Worm (Caenorhabditis elegans) whole organism, midembryonic: ENCODE results near the gene unc-43.

Experiments
- T22C8.4 ChIP-seq: fragments of 200-800 bp; sonication (Bioruptor generic); IDR thresholded peaks from 2 replicates; pipeline ENCODE4 v1.3.6; 2022; ENCODE audit warnings: missing genetic modification characterization, missing compliant biosample characterization
- flt-1 ChIP-seq: fragments of 200-800 bp; sonication (Bioruptor generic); IDR thresholded peaks from 2 replicates; pipeline ENCODE4 v1.3.6; 2022; ENCODE audit warnings: missing genetic modification characterization, missing compliant biosample characterization
- klf-2 ChIP-seq: fragments of 200-800 bp; sonication (Bioruptor generic); conservative IDR thresholded peaks from 2 replicates; pipeline ENCODE4 v1.3.6; 2022; ENCODE audit warnings: missing genetic modification reagents, missing genetic modification characterization, missing compliant biosample characterization
- med-1 ChIP-seq: sonication (generic microtip); optimal IDR thresholded peaks from 2 replicates; lab custom pipeline; 2017; ENCODE audit warnings: missing genetic modification characterization, mild to moderate bottlenecking, missing compliant biosample characterization, antibody characterized with exemption, missing genetic modification reagents; ENCODE audit not compliant: insufficient read depth
- ref-1 ChIP-seq: fragments of 200-800 bp; sonication (Bioruptor generic); conservative IDR thresholded peaks from 2 replicates; pipeline ENCODE4 v1.3.6; 2022; ENCODE audit warnings: missing genetic modification reagents, missing genetic modification characterization, missing compliant biosample characterization
- tab-1 ChIP-seq: fragments of 200-800 bp; sonication (Bioruptor generic); IDR thresholded peaks from 2 replicates; pipeline ENCODE4 v1.3.6; 2022; ENCODE audit warnings: missing genetic modification characterization, missing compliant biosample characterization
- ztf-23 ChIP-seq: fragments of 200-800 bp; sonication (Bioruptor generic); IDR thresholded peaks from 2 replicates; pipeline ENCODE4 v1.3.6; 2022; ENCODE audit warnings: missing genetic modification reagents, missing genetic modification characterization, missing compliant biosample characterization

- TF ChIP-seq med-1 (GFP tag; lab: Kevin White, UChicago): no peak
- no peak for TF ChIP-seq flt-1 (GFP tag; lab: Robert Waterston, UW)
- TF ChIP-seq tab-1 (GFP tag; lab: Robert Waterston, UW): no peak
- no peak for TF ChIP-seq ztf-23 (GFP tag; lab: Robert Waterston, UW)
- no peak for TF ChIP-seq klf-2 (GFP tag; lab: Robert Waterston, UW)
- TF ChIP-seq T22C8.4 (GFP tag; lab: Robert Waterston, UW): no peak
- TF ChIP-seq ref-1 (GFP tag; lab: Robert Waterston, UW): no peak
Observed at ce11 chrIV:10311115-10311514, 38.9 kb downstream of the unc-43 start.
